Worm (Caenorhabditis elegans): ENCODE measurements around the gene oig-8.

DNA sequence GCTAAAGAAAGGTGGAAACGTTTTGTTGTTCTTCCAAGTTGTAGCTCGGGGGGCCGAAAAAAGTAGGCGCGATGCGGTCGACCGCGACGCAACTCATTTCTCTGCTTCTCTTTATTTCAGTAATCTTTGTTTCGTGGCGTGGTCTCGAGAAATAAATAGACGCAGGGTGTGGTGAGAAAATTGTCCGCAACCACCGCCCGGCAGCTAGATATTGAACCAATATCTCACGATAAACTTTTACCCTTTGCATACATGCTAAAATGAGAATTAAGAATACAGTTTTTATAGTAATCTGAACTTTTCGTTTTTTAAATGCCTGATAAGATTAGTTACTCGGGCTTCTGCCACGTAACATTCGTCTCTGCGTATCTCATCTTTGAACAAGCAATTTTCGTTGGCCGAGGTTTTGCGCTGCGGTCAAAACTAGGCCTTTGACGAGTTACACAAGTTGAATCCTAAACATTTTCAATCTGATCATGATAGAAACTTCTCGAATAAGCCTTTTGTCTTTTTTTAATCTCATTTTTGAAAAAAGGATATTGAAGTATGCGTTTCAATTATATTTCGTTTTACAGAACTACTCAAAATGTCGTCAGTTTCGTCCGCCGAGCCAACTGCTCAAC, 34.8 kb upstream of the oig-8 start, which contains the start of gene gyf-1:
- TF ChIP-seq elt-1 (tag; optimal IDR thresholded peaks at IDR 0.05; ENCODE audit: borderline replicate concordance, insufficient read depth), result no peak
- no peak for TF ChIP-seq unc-39 (tag; optimal IDR thresholded peaks at IDR 0.05)
- TF ChIP-seq lsy-2 (tag; optimal IDR thresholded peaks at IDR 0.05), result peak; percentile 8
- no peak for TF ChIP-seq bed-3 (GFP tag; optimal IDR thresholded peaks at IDR 0.05)
- TF ChIP-seq nhr-2 (tag; optimal IDR thresholded peaks at IDR 0.05), result no peak
- no peak for TF ChIP-seq cnd-1 (tag; optimal IDR thresholded peaks at IDR 0.05)
- TF ChIP-seq pha-4 (tag; optimal IDR thresholded peaks at IDR 0.05), result no peak
- no peak for TF ChIP-seq snpc-4 (tag; optimal IDR thresholded peaks at IDR 0.05)
- TF ChIP-seq drap-1 (GFP tag; optimal IDR thresholded peaks at IDR 0.05), result no peak
